Fruit fly (Drosophila melanogaster) whole organism, embryonic: ENCODE results near the gene UQCR-C2.

ENCODE experiments used
- Awh ChIP-seq: fragments of 200-800 bp; sonication (Bioruptor generic); IDR thresholded peaks from 2 replicates; pipeline ENCODE4, ENCODE4 v1.3.6; 2022; ENCODE audit warnings: missing biosample characterization, missing genetic modification characterization
- B-H1 ChIP-seq: fragments of 200-800 bp; sonication (Bioruptor generic); IDR thresholded peaks from 3 replicates; pipeline ENCODE4 v1.3.6; 2022; ENCODE audit warnings: missing biosample characterization, missing genetic modification characterization
- B-H2 ChIP-seq: fragments of 200-800 bp; sonication (Bioruptor generic); optimal IDR thresholded peaks from 2 replicates; lab custom pipeline; 2018; ENCODE audit warnings: missing biosample characterization, mild to moderate bottlenecking, missing genetic modification characterization
- Bgb ChIP-seq: fragments of 200-800 bp; sonication (Bioruptor generic); IDR thresholded peaks from 2 replicates; pipeline ENCODE4 v1.3.6; 2022; ENCODE audit warnings: missing biosample characterization, missing genetic modification characterization; ENCODE audit not compliant: partially characterized antibody
- CG10209 ChIP-seq: fragments of 200-800 bp; sonication (Bioruptor generic); optimal IDR thresholded peaks from 3 replicates; lab custom pipeline; 2017; ENCODE audit warnings: missing biosample characterization, mild to moderate bottlenecking, missing genetic modification characterization, missing genetic modification reagents
- CG11398 ChIP-seq: fragments of 200-800 bp; sonication (Bioruptor generic); optimal IDR thresholded peaks from 2 replicates; lab custom pipeline; 2016; ENCODE audit warnings: missing biosample characterization, missing genetic modification characterization
- CG11695 ChIP-seq: fragments of 200-800 bp; sonication (Bioruptor generic); IDR thresholded peaks from 3 replicates; pipeline ENCODE4 v1.3.6; 2022; ENCODE audit warnings: missing biosample characterization, missing genetic modification characterization
- CG14710 ChIP-seq: fragments of 200-800 bp; sonication (Bioruptor generic); optimal IDR thresholded peaks from 3 replicates; lab custom pipeline; 2019; ENCODE audit warnings: missing biosample characterization, mild to moderate bottlenecking, missing genetic modification characterization, moderate library complexity
- CG1529 ChIP-seq: fragments of 200-800 bp; sonication (Bioruptor generic); optimal IDR thresholded peaks from 3 replicates; lab custom pipeline; 2018; ENCODE audit warnings: missing biosample characterization, missing genetic modification characterization
- CG15601 ChIP-seq: fragments of 200-800 bp; sonication (Bioruptor generic); optimal IDR thresholded peaks from 3 replicates; lab custom pipeline; 2019; ENCODE audit warnings: missing biosample characterization, mild to moderate bottlenecking, missing genetic modification characterization, moderate library complexity
- CG16779 ChIP-seq: fragments of 200-800 bp; sonication (Bioruptor generic); IDR thresholded peaks from 2 replicates; pipeline ENCODE4 v1.3.6; 2022; ENCODE audit warnings: missing biosample characterization, missing genetic modification characterization
- CG18476 ChIP-seq: fragments of 200-800 bp; sonication (Bioruptor generic); optimal IDR thresholded peaks from 2 replicates; lab custom pipeline; 2016; ENCODE audit warnings: missing biosample characterization, mild to moderate bottlenecking, missing genetic modification characterization
- CG2199 ChIP-seq: fragments of 200-800 bp; sonication (Bioruptor generic); IDR thresholded peaks from 3 replicates; pipeline ENCODE4 v1.3.6; 2022; ENCODE audit warnings: missing biosample characterization, missing genetic modification characterization
- CG31388 ChIP-seq: fragments of 200-800 bp; sonication (Bioruptor generic); optimal IDR thresholded peaks from 2 replicates; lab custom pipeline; 2016; ENCODE audit warnings: missing biosample characterization, missing genetic modification characterization
- CG33557 ChIP-seq: fragments of 200-800 bp; sonication (Bioruptor generic); optimal IDR thresholded peaks from 2 replicates; lab custom pipeline; 2019; ENCODE audit warnings: missing biosample characterization, mild to moderate bottlenecking, missing genetic modification characterization, moderate library complexity
- CG43689 ChIP-seq: fragments of 200-800 bp; sonication (Bioruptor generic); IDR thresholded peaks from 2 replicates; pipeline ENCODE4 v1.3.6; 2022; ENCODE audit warnings: missing biosample characterization, missing genetic modification characterization
- CG5180 ChIP-seq: fragments of 200-800 bp; sonication (Bioruptor generic); optimal IDR thresholded peaks from 3 replicates; lab custom pipeline; 2017; ENCODE audit warnings: missing biosample characterization, missing genetic modification characterization, mild to moderate bottlenecking, moderate library complexity, missing genetic modification reagents
- CG6765 ChIP-seq: fragments of 200-800 bp; sonication (Bioruptor generic); optimal IDR thresholded peaks from 3 replicates; lab custom pipeline; 2017; ENCODE audit warnings: missing biosample characterization, mild to moderate bottlenecking, missing genetic modification characterization
- CG6854 ChIP-seq: fragments of 200-800 bp; sonication (Bioruptor generic); optimal IDR thresholded peaks from 3 replicates; lab custom pipeline; 2017; ENCODE audit warnings: missing biosample characterization, mild to moderate bottlenecking, missing genetic modification characterization
- CG7372 ChIP-seq: fragments of 200-800 bp; sonication (Bioruptor generic); IDR thresholded peaks from 2 replicates; pipeline ENCODE4 v1.3.6; 2022; ENCODE audit warnings: missing biosample characterization, missing genetic modification characterization
- CG7556 ChIP-seq: fragments of 200-800 bp; sonication (Bioruptor generic); optimal IDR thresholded peaks from 2 replicates; lab custom pipeline; 2017; ENCODE audit warnings: missing biosample characterization, mild to moderate bottlenecking, missing genetic modification characterization
- CG8089 ChIP-seq: fragments of 200-800 bp; sonication (Bioruptor generic); optimal IDR thresholded peaks from 3 replicates; lab custom pipeline; 2016; ENCODE audit warnings: missing biosample characterization, missing genetic modification characterization
- CG9215 ChIP-seq: fragments of 200-800 bp; sonication (Bioruptor generic); IDR thresholded peaks from 2 replicates; pipeline ENCODE4 v1.3.6; 2022; ENCODE audit warnings: missing biosample characterization, missing genetic modification characterization
- Dad ChIP-seq: fragments of 200-800 bp; sonication (Bioruptor generic); optimal IDR thresholded peaks from 3 replicates; lab custom pipeline; 2016; ENCODE audit warnings: missing biosample characterization, missing genetic modification characterization
- Dp ChIP-seq: fragments of 200-800 bp; sonication (Bioruptor generic); optimal IDR thresholded peaks from 2 replicates; lab custom pipeline; 2018; ENCODE audit warnings: missing biosample characterization, mild to moderate bottlenecking, missing genetic modification characterization, moderate library complexity
- Eip74EF ChIP-seq, 2 experiments: fragments of 200-800 bp in 1 of 2; fragments of >200 bp in 1 of 2; sonication (Bioruptor generic) in 1 of 2; optimal IDR thresholded peaks; 2 replicates each; lab custom pipeline; 2017 to 2019; ENCODE audit warnings: missing biosample characterization in 2 of 2, missing genetic modification characterization in 2 of 2, mild to moderate bottlenecking in 1 of 2, moderate library complexity in 1 of 2
- HLH54F ChIP-seq: fragments of 200-800 bp; sonication (Bioruptor generic); optimal IDR thresholded peaks from 3 replicates; lab custom pipeline; 2016; ENCODE audit warnings: missing biosample characterization, missing genetic modification characterization
- Hand ChIP-seq: fragments of 200-800 bp; sonication (Bioruptor generic); optimal IDR thresholded peaks from 2 replicates; lab custom pipeline; 2017; ENCODE audit warnings: mild to moderate bottlenecking, missing biosample characterization, missing genetic modification reagents, missing genetic modification characterization
- HmgZ ChIP-seq: fragments of 200-800 bp; sonication (Bioruptor generic); optimal IDR thresholded peaks from 2 replicates; lab custom pipeline; 2018; ENCODE audit warnings: missing biosample characterization, mild to moderate bottlenecking, missing genetic modification characterization
- Hr51 ChIP-seq, 2 experiments: fragments of 200-800 bp; sonication (Bioruptor generic); optimal IDR thresholded peaks; 2 replicates in 1 of 2; 3 replicates in 1 of 2; lab custom pipeline; 2016 to 2018; ENCODE audit warnings: missing biosample characterization in 2 of 2, missing genetic modification characterization in 2 of 2, mild to moderate bottlenecking in 1 of 2, moderate library complexity in 1 of 2
- Nf-YC ChIP-seq: fragments of 200-800 bp; optimal IDR thresholded peaks from 3 replicates; lab custom pipeline; 2019; ENCODE audit warnings: missing biosample characterization, mild to moderate bottlenecking, missing genetic modification characterization, moderate library complexity
- Ravus ChIP-seq: fragments of 200-800 bp; sonication (Bioruptor generic); IDR thresholded peaks from 2 replicates; pipeline ENCODE4 v1.3.6; 2022; ENCODE audit warnings: missing biosample characterization, missing genetic modification characterization
- Rfx ChIP-seq: fragments of 200-800 bp; sonication (Bioruptor generic); IDR thresholded peaks from 2 replicates; pipeline ENCODE4 v1.3.6; 2022; ENCODE audit warnings: missing biosample characterization, missing genetic modification characterization
- Xbp1 ChIP-seq: fragments of 200-800 bp; sonication (Bioruptor generic); optimal IDR thresholded peaks from 3 replicates; lab custom pipeline; 2016; ENCODE audit warnings: missing biosample characterization, mild to moderate bottlenecking, missing genetic modification characterization
- bbx ChIP-seq: fragments of 200-800 bp; sonication (Bioruptor generic); IDR thresholded peaks from 2 replicates; pipeline ENCODE4 v1.3.6; 2022; ENCODE audit warnings: missing biosample characterization, missing genetic modification characterization; ENCODE audit not compliant: partially characterized antibody
- bcd ChIP-seq: fragments of 200-800 bp; sonication (Bioruptor generic); optimal IDR thresholded peaks from 2 replicates; lab custom pipeline; 2017; ENCODE audit warnings: missing biosample characterization, mild to moderate bottlenecking, missing genetic modification characterization
- crp ChIP-seq, 2 experiments: fragments of 200-800 bp; sonication (Bioruptor generic); optimal IDR thresholded peaks; 2 replicates in 1 of 2; 3 replicates in 1 of 2; lab custom pipeline; 2017; ENCODE audit warnings: missing biosample characterization in 2 of 2, missing genetic modification characterization in 2 of 2, mild to moderate bottlenecking in 1 of 2, moderate library complexity in 1 of 2
- cwo ChIP-seq: fragments of 200-800 bp; sonication (Bioruptor generic); optimal IDR thresholded peaks from 3 replicates; lab custom pipeline; 2017; ENCODE audit warnings: missing biosample characterization, missing genetic modification characterization, mild to moderate bottlenecking, moderate library complexity, missing genetic modification reagents
- dan ChIP-seq: fragments of 200-800 bp; sonication (Bioruptor generic); IDR thresholded peaks from 2 replicates; pipeline ENCODE4 v1.3.6; 2022; ENCODE audit warnings: missing biosample characterization, missing genetic modification characterization
- fu2 ChIP-seq: fragments of 200-800 bp; sonication (Bioruptor generic); optimal IDR thresholded peaks from 2 replicates; lab custom pipeline; 2016; ENCODE audit warnings: missing biosample characterization, missing genetic modification characterization
- gro ChIP-seq: fragments of 200-800 bp; sonication (Bioruptor generic); optimal IDR thresholded peaks from 2 replicates; lab custom pipeline; 2016; ENCODE audit warnings: missing biosample characterization, missing genetic modification characterization
- gt ChIP-seq: fragments of 200-800 bp; sonication (Bioruptor generic); IDR thresholded peaks from 2 replicates; pipeline ENCODE4 v1.3.6; 2022; ENCODE audit warnings: missing biosample characterization, missing genetic modification characterization
- ham ChIP-seq: fragments of 200-800 bp; sonication (Bioruptor generic); IDR thresholded peaks from 2 replicates; pipeline ENCODE4 v1.3.6; 2022; ENCODE audit warnings: missing biosample characterization, missing genetic modification characterization
- insv ChIP-seq, 2 experiments: fragments of 200-800 bp; sonication (Bioruptor generic); optimal IDR thresholded peaks; 3 replicates each; lab custom pipeline; 2016 to 2018; ENCODE audit warnings: missing biosample characterization in 2 of 2, missing genetic modification characterization in 2 of 2
- p53 ChIP-seq: fragments of 200-800 bp; sonication (Bioruptor generic); optimal IDR thresholded peaks from 2 replicates; lab custom pipeline; 2016; ENCODE audit warnings: missing biosample characterization, missing genetic modification characterization
- row ChIP-seq: fragments of 200-800 bp; sonication (Bioruptor generic); IDR thresholded peaks from 3 replicates; pipeline ENCODE4 v1.3.6; 2022; ENCODE audit warnings: missing biosample characterization, missing genetic modification characterization
- sd ChIP-seq: fragments of 200-800 bp; sonication (Bioruptor generic); optimal IDR thresholded peaks from 3 replicates; lab custom pipeline; 2018; ENCODE audit warnings: missing biosample characterization, mild to moderate bottlenecking, missing genetic modification characterization, moderate library complexity
- sima ChIP-seq: fragments of 200-800 bp; sonication (Bioruptor generic); optimal IDR thresholded peaks from 2 replicates; lab custom pipeline; 2016; ENCODE audit warnings: missing biosample characterization, missing genetic modification characterization
- twi ChIP-seq: fragments of 200-800 bp; optimal IDR thresholded peaks from 2 replicates; lab custom pipeline; 2019; ENCODE audit warnings: missing biosample characterization, mild to moderate bottlenecking, missing genetic modification characterization, moderate library complexity
- wdn ChIP-seq: fragments of 200-800 bp; sonication (Bioruptor generic); IDR thresholded peaks from 2 replicates; pipeline ENCODE4 v1.3.6; 2022; ENCODE audit warnings: missing biosample characterization, missing genetic modification characterization

UQCR-C2 gene

DNA sequence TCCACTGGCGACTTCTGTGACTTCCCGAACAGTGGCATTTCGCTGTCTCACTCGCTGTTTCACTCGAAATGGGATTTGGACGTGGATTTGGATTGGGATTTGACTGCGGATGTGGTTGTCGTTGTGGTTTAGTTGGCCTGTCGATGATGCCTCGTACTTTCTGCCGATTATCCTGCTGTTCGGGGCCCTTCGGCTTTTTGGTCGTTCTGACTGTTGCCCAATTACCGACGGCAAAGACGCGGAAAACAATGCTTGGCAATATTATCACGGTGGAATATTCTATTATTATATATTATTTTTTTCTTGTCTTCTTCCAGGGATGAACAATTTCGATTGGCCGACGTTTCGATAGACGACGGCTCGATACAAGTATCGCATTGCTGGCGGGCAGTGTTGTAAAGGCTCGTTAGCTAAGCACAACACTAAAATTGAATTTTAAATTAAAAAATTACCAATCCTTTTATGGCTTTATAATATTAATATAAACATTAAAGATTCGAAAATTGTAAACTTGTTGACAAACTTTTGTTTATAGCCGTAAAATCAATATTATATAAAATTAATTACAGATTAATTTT is 31.3 kb downstream of the UQCR-C2 start, which contains the start of gene Mo25 (continued):
- no peak for TF ChIP-seq gro (GFP tag; lab: Kevin White, UChicago)
- TF ChIP-seq cwo = no peak
- no peak for TF ChIP-seq dan (GFP tag; lab: Robert Waterston, UW)
- no peak for TF ChIP-seq sd (tag; lab: Kevin White, UChicago)
- no peak for TF ChIP-seq CG31388
- TF ChIP-seq HmgZ (tag; lab: Kevin White, UChicago) = peak; percentile 73
- TF ChIP-seq Rfx (GFP tag; lab: Robert Waterston, UW) = peak; percentile 77
- no peak for TF ChIP-seq Dad (GFP tag; lab: Kevin White, UChicago)
- TF ChIP-seq twi (tag; lab: Kevin White, UChicago) = no peak
- peak; percentile 83 for TF ChIP-seq Bgb (GFP tag; lab: Robert Waterston, UW)
- no peak for TF ChIP-seq CG8089 (GFP tag; lab: Kevin White, UChicago)
- TF ChIP-seq insv (GFP tag; optimal IDR thresholded peaks at IDR 0.05; lab: Kevin White, UChicago) = peak in 1 of 2 experiments; percentile 13
- no peak for TF ChIP-seq CG6854
- no peak for TF ChIP-seq CG43689 (GFP tag; lab: Robert Waterston, UW)
- no peak for TF ChIP-seq B-H1 (GFP tag; lab: Robert Waterston, UW)
- no peak for TF ChIP-seq Awh (GFP tag; lab: Robert Waterston, UW)
- no peak for TF ChIP-seq p53 (GFP tag; lab: Kevin White, UChicago)
- no peak for TF ChIP-seq CG5180 (GFP tag; lab: Kevin White, UChicago)
- TF ChIP-seq fu2 = no peak
- TF ChIP-seq wdn (GFP tag; lab: Robert Waterston, UW) = no peak
- no peak for TF ChIP-seq CG9215 (GFP tag; lab: Robert Waterston, UW)
- TF ChIP-seq CG1529 (GFP tag; lab: Kevin White, UChicago) = no peak
- TF ChIP-seq Ravus (GFP tag; lab: Robert Waterston, UW) = no peak
- peak; percentile 32 for TF ChIP-seq CG18476 (GFP tag; lab: Kevin White, UChicago)
- TF ChIP-seq Nf-YC (tag; lab: Kevin White, UChicago) = peak; percentile 59
- peak; percentile 29 for TF ChIP-seq CG7556 (GFP tag; lab: Kevin White, UChicago)
- TF ChIP-seq sima (GFP tag; lab: Kevin White, UChicago) = no peak
- TF ChIP-seq CG15601 = peak; percentile 60
- TF ChIP-seq CG10209 (GFP tag; lab: Kevin White, UChicago) = peak; percentile 3
- no peak for TF ChIP-seq CG6765
- peak; percentile 71 for TF ChIP-seq CG14710
- TF ChIP-seq row = peak; percentile 58; the same call in 2 of the 3 replicates
- peak; percentile 53 for TF ChIP-seq Xbp1 (GFP tag; lab: Kevin White, UChicago)
- TF ChIP-seq CG7372 = no peak
- no peak for TF ChIP-seq ham (GFP tag; lab: Robert Waterston, UW)
- no peak for TF ChIP-seq gt (GFP tag; lab: Robert Waterston, UW)
- no peak for TF ChIP-seq CG33557
- no peak for TF ChIP-seq Hand (GFP tag; lab: Kevin White, UChicago)
- no peak for TF ChIP-seq Hr51 (GFP tag; optimal IDR thresholded peaks at IDR 0.05; lab: Kevin White, UChicago)
- peak; percentile 83 for TF ChIP-seq Dp
- no peak for TF ChIP-seq CG2199
- TF ChIP-seq bcd (GFP tag; lab: Kevin White, UChicago) = no peak
- peak; percentile 79 for TF ChIP-seq bbx
- no peak for TF ChIP-seq Eip74EF (GFP tag; optimal IDR thresholded peaks at IDR 0.05; lab: Kevin White, UChicago)
- peak; percentile 78 for TF ChIP-seq B-H2 (GFP tag; lab: Kevin White, UChicago)
- TF ChIP-seq crp (GFP tag; optimal IDR thresholded peaks at IDR 0.05; lab: Kevin White, UChicago) = no peak
- no peak for TF ChIP-seq CG11398 (GFP tag; lab: Kevin White, UChicago)
- no peak for TF ChIP-seq CG16779 (GFP tag; lab: Robert Waterston, UW)
- TF ChIP-seq HLH54F (GFP tag; lab: Kevin White, UChicago) = peak; percentile 13
- TF ChIP-seq CG11695 (GFP tag; lab: Robert Waterston, UW) = no peak
